Worm (Caenorhabditis elegans): ENCODE data around the gene C55C3.7.

The C55C3.7 gene

DNA sequence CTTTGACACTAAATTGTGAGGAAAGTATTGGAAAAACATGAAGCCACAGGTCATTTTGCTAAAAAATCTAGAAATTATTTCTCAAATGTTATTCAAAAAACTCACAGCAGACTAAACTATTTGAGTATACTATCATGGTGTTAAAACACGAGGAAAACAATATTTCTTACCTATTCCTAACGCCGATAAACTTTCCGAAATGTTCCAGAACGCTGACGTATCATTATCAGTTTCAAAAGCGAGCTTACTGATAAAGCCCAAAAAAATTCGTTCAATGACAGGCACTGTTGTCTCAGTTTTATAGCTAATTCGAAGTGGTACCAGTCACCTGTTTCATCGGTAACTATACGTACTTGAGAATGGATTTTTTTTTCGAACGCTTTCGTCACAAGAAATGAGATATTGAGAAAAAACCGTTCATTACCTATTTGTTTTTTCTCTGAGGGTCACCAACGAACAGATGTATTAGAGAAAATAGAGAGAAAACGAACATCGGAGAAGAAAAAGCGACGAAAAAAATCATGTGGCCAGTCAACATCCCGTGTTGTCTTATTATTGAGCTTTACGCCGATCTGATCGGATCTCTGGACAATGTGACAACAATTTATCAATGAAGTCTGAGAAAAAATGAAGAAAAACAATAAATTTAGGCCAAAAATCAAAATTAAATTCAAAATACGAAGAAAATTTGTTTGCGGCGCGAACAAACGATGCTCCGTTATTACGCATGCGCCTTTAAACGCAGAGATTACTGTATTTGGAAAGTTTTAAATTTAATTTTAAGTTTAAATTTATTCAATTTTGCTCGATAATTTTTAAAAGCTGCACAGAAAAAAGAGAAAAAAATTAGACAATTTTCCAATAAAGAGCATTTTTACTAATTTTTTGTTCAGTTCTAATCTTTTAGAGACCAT, 16.1 kb downstream of the C55C3.7 start (continued):
- TF ChIP-seq cey-2 (tag; optimal IDR thresholded peaks at IDR 0.05; ENCODE audit: borderline replicate concordance, insufficient read depth): no peak
- TF ChIP-seq unc-39 (tag; optimal IDR thresholded peaks at IDR 0.05): no peak
- TF ChIP-seq zip-2 (tag; optimal IDR thresholded peaks at IDR 0.05): peak; percentile 1
- peak; percentile 93 for TF ChIP-seq dve-1 (tag; optimal IDR thresholded peaks at IDR 0.05; ENCODE audit: insufficient read depth)
- TF ChIP-seq pqm-1 (tag; optimal IDR thresholded peaks at IDR 0.05): peak; percentile 15
- 0 out of 2 replicates have a peak, but pooled peaks have one; percentile 14 for TF ChIP-seq lin-1 (GFP tag; IDR thresholded peaks at IDR 0.05)
- TF ChIP-seq mxl-2 (GFP tag; conservative IDR thresholded peaks at IDR 0.05): no peak
- no peak for TF ChIP-seq unc-130 (GFP tag; optimal IDR thresholded peaks at IDR 0.05)
- no peak for TF ChIP-seq ces-1 (GFP tag; optimal IDR thresholded peaks at IDR 0.05)
- TF ChIP-seq ceh-32 (tag; optimal IDR thresholded peaks at IDR 0.05; ENCODE audit: poor library complexity): no peak
- TF ChIP-seq tra-1 (GFP tag; IDR thresholded peaks at IDR 0.05): no peak; the same call in 1 of the 2 replicates
- TF ChIP-seq daf-16 (GFP tag; optimal IDR thresholded peaks at IDR 0.05): peak in 1 of 2 experiments; percentile 82
- TF ChIP-seq daf-16 (tag; optimal IDR thresholded peaks at IDR 0.05): peak; percentile 79
- peak; percentile 87 for TF ChIP-seq snpc-1.2 (GFP tag; IDR thresholded peaks at IDR 0.05)

DNA sequence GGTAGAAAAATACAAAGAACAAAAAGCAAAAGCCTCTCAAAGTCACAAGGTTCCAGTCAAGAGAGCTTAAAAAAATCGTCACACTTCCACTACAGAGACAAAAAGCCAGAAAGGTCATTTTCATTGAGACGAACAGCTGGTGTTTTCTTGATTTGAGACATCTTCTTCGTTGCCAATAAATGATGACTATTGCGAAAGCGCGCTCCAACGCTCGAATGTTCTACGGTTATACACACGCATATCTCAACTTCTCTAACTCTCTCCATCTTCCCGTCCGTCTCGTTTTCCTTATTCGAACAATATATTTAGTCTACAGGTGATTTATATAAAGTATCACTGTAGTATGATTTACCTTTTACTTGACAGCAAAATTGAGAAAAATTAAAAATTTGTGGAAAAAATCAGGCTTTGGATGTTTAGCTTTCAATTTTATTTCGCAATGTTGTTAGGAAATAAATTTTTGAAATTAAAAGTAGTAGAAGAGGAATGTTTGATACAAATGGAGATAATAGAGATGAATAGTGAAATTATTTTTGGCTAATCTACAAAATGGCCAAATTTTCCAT, 17.0 kb downstream of the C55C3.7 start:
- no peak for TF ChIP-seq nhr-76 (tag; optimal IDR thresholded peaks at IDR 0.05)
- no peak for TF ChIP-seq ctbp-1 (GFP tag; IDR thresholded peaks at IDR 0.05)
- TF ChIP-seq nhr-25 (tag; optimal IDR thresholded peaks at IDR 0.05; ENCODE audit: borderline replicate concordance, insufficient read depth): peak; percentile 61
- no peak for TF ChIP-seq Y5F2A.4 (GFP tag; optimal IDR thresholded peaks at IDR 0.05)
- TF ChIP-seq snpc-1.2 (GFP tag; IDR thresholded peaks at IDR 0.05): no peak
- no peak for TF ChIP-seq ceh-28 (tag; optimal IDR thresholded peaks at IDR 0.05)
- TF ChIP-seq ZK546.5 (tag; optimal IDR thresholded peaks at IDR 0.05): no peak
- TF ChIP-seq ceh-32 (tag; optimal IDR thresholded peaks at IDR 0.05; ENCODE audit: poor library complexity): no peak
- peak; percentile 60 for TF ChIP-seq dmd-6 (GFP tag; IDR thresholded peaks at IDR 0.05)
- no peak for TF ChIP-seq daf-8 (GFP tag; IDR thresholded peaks at IDR 0.05)
- TF ChIP-seq F44E2.7 (GFP tag; IDR thresholded peaks at IDR 0.05): no peak
- no peak for TF ChIP-seq Y75B8A.6 (GFP tag; IDR thresholded peaks at IDR 0.05)
- no peak for TF ChIP-seq mxl-2 (GFP tag; conservative IDR thresholded peaks at IDR 0.05)
- no peak for TF ChIP-seq cey-2 (tag; optimal IDR thresholded peaks at IDR 0.05; ENCODE audit: borderline replicate concordance, insufficient read depth)
- no peak for TF ChIP-seq dmd-8 (GFP tag; IDR thresholded peaks at IDR 0.05)
- TF ChIP-seq egl-43 (GFP tag; IDR thresholded peaks at IDR 0.05): no peak
- 0 out of 2 replicates have a peak, but pooled peaks have one; percentile 12 for TF ChIP-seq ceh-20 (GFP tag; IDR thresholded peaks at IDR 0.05)
- TF ChIP-seq lin-39 (tag; optimal IDR thresholded peaks at IDR 0.05): no peak
- no peak for TF ChIP-seq Y48G9A.11 (GFP tag; IDR thresholded peaks at IDR 0.05)
- TF ChIP-seq T26A8.4 (GFP tag; IDR thresholded peaks at IDR 0.05): no peak; the same call in 1 of the 2 replicates
- TF ChIP-seq lir-3 (tag; optimal IDR thresholded peaks at IDR 0.05): no peak
- TF ChIP-seq ceh-44 (GFP tag; IDR thresholded peaks at IDR 0.05): no peak
- peak; percentile 47 for TF ChIP-seq hlh-30 (tag; optimal IDR thresholded peaks at IDR 0.05; ENCODE audit: insufficient read depth)
- TF ChIP-seq F49E8.2 (tag; optimal IDR thresholded peaks at IDR 0.05; ENCODE audit: borderline replicate concordance): no peak
- TF ChIP-seq pqm-1 (tag; optimal IDR thresholded peaks at IDR 0.05): no peak
- no peak for TF ChIP-seq tag-97 (GFP tag; IDR thresholded peaks at IDR 0.05)
- peak; percentile 40 for TF ChIP-seq mep-1 (tag; optimal IDR thresholded peaks at IDR 0.05)
- no peak for TF ChIP-seq nhr-111 (GFP tag; optimal IDR thresholded peaks at IDR 0.05)
- TF ChIP-seq nhr-6 (tag; optimal IDR thresholded peaks at IDR 0.05): peak; percentile 43
- TF ChIP-seq zfp-3 (GFP tag; conservative IDR thresholded peaks at IDR 0.05): no peak
- no peak for TF ChIP-seq lin-1 (GFP tag; IDR thresholded peaks at IDR 0.05)
- no peak for TF ChIP-seq ceh-82 (tag; optimal IDR thresholded peaks at IDR 0.05)
- TF ChIP-seq snpc-4 (tag; optimal IDR thresholded peaks at IDR 0.05): no peak
- 0 out of 2 replicates have a peak, but pooled peaks have one; percentile 19 for TF ChIP-seq arid-1 (GFP tag; conservative IDR thresholded peaks at IDR 0.05)
- no peak for TF ChIP-seq D1046.2 (GFP tag; IDR thresholded peaks at IDR 0.05)
- no peak for TF ChIP-seq nhr-42 (GFP tag; IDR thresholded peaks at IDR 0.05)
- TF ChIP-seq T20F7.1 (GFP tag; optimal IDR thresholded peaks at IDR 0.05): no peak
- no peak for TF ChIP-seq nhr-77 (tag; optimal IDR thresholded peaks at IDR 0.05)

Measured in whole organism, L4 larva.